Fruit fly (Drosophila melanogaster) whole organism, prepupa: Measurements from ENCODE around the gene CG14395.

Experiments
- Ets96B ChIP-seq: fragments of 200-800 bp; optimal IDR thresholded peaks from 2 replicates; lab custom pipeline; 2019; ENCODE audit warnings: missing biosample characterization, mild to moderate bottlenecking, missing genetic modification characterization, moderate library complexity
- OdsH ChIP-seq: fragments of 200-800 bp; sonication (Bioruptor generic); optimal IDR thresholded peaks from 3 replicates; lab custom pipeline; 2016; ENCODE audit warnings: missing biosample characterization, missing genetic modification characterization

DNA sequence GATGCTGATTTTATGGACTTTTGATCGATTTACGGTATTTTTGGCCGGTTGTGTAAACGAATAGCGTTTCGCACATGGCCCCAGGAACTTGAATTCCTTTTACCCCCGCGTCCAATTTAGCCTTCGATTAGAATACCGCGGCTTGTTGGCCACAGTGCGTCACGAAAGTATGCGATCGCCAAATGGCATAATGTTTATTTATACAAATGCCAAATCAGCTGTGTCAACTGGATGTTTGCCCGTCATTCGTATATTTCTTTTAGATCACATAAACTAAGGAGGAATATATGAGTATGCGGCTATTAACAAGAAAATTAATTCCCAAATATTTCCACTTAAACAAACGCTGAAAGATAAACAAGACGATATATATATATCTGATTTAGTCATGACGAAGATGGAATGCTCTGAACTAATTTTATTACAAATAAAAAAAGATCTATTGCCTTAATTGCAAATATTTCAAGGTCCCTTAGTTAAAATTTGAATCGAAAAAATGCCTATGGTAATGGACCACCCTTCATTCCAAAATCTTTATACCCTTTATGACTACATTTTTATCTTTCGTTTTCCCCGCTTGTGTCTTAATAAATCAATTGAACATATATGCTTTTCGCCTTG, 5.6 kb upstream of the CG14395 start:
- TF ChIP-seq Ets96B (no peak), OdsH (GFP tag; lab: Kevin White, UChicago) (no peak)
